Worm (Caenorhabditis elegans): ENCODE data around the gene F46C5.2.

DNA sequence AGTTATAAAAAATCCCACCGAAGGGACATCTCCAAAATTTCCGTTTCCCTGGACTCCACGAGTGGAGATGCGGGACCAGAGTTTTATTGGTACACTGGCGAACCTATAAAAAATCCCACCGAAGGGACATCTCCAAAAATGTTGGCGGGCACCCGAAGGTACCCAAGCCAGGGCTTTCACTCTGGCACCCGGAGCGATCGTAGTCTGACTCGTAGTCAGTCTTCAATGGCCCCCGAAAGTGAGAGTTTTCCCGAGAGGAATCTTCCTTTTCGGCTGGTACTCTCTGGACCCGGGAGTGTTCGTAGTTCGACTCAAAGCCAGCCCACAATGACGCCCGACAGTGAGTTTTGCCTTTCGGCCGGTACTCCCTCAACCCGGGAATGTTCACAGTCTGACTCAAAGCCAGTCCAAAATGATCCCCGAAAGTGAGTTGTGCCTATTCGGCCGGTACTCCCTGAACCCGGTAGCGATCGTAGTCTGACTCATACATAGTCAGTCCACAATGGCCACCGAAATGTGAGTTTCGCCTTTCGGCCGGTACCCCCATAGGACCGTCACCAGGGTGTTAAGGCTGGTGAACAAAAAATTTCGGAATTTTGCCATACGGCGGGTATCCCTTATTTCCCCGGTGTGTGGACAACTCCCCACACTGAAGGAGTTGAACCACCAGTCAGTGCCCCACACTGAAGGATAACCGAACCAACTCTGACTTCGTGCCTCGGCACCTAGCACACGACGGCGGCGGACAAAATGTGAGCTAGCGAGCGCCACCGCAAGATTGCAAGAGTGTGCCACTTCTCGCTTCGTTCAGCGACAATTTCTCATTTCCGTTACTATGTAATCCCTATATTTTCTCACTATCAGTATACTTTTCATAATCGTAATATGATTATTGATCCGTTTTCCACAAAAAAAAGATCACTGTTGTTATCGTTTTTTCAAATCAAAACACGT lies 48.2 kb upstream of the F46C5.2 start:
- no peak for TF ChIP-seq nhr-237 (tag; optimal IDR thresholded peaks at IDR 0.05)
- no peak for TF ChIP-seq aly-2 (tag; optimal IDR thresholded peaks at IDR 0.05)
- TF ChIP-seq blmp-1 (tag; optimal IDR thresholded peaks at IDR 0.05) = no peak
- no peak for TF ChIP-seq fkh-10 (GFP tag; optimal IDR thresholded peaks at IDR 0.05)
- TF ChIP-seq F16B12.6 (tag; optimal IDR thresholded peaks at IDR 0.05) = no peak
- TF ChIP-seq elt-3 (tag; optimal IDR thresholded peaks at IDR 0.05) = no peak
- no peak for TF ChIP-seq ztf-4 (tag; optimal IDR thresholded peaks at IDR 0.05)
- TF ChIP-seq lin-14 (GFP tag; optimal IDR thresholded peaks at IDR 0.05) = no peak
- no peak for TF ChIP-seq lsy-2 (tag; optimal IDR thresholded peaks at IDR 0.05)
- TF ChIP-seq ztf-11 (tag; optimal IDR thresholded peaks at IDR 0.05) = no peak
- no peak for TF ChIP-seq nhr-76 (tag; optimal IDR thresholded peaks at IDR 0.05)
- no peak for TF ChIP-seq lin-13 (GFP tag; optimal IDR thresholded peaks at IDR 0.05)
